Worm (Caenorhabditis elegans) whole organism, mixed stage, embryonic: ENCODE measurements around the gene clec-34.

Experiments
- M03D4.4 ChIP-seq: sonication (generic microtip); optimal IDR thresholded peaks from 2 replicates; lab custom pipeline; 2017; ENCODE audit warnings: mild to moderate bottlenecking, missing genetic modification characterization, missing compliant biosample characterization
- bed-3 ChIP-seq: fragments of 200-800 bp; sonication (Bioruptor generic); optimal IDR thresholded peaks from 3 replicates; lab custom pipeline; 2018; ENCODE audit warnings: mild to moderate bottlenecking, missing genetic modification characterization, moderate library complexity, missing compliant biosample characterization
- ceh-39 ChIP-seq: fragments of 150-350 bp; optimal IDR thresholded peaks from 2 replicates; lab custom pipeline; 2014; ENCODE audit warnings: missing biosample characterization, missing genetic modification characterization
- ceh-43 ChIP-seq: fragments of 200-800 bp; sonication (Bioruptor generic); optimal IDR thresholded peaks from 2 replicates; lab custom pipeline; 2018; ENCODE audit warnings: mild to moderate bottlenecking, missing genetic modification characterization, moderate library complexity, missing compliant biosample characterization
- ceh-83 ChIP-seq: fragments of 200-800 bp; sonication (Bioruptor generic); optimal IDR thresholded peaks from 2 replicates; lab custom pipeline; 2018; ENCODE audit warnings: mild to moderate bottlenecking, missing genetic modification characterization, missing compliant biosample characterization
- cnd-1 ChIP-seq: fragments of 200-800 bp; sonication (Bioruptor generic); optimal IDR thresholded peaks from 2 replicates; lab custom pipeline; 2018; ENCODE audit warnings: mild to moderate bottlenecking, missing genetic modification characterization, missing compliant biosample characterization
- drap-1 ChIP-seq: fragments of 200-800 bp; sonication (Bioruptor generic); optimal IDR thresholded peaks from 3 replicates; lab custom pipeline; 2018; ENCODE audit warnings: mild to moderate bottlenecking, missing genetic modification characterization, missing compliant biosample characterization
- elt-1 ChIP-seq: sonication (generic microtip); optimal IDR thresholded peaks from 2 replicates; lab custom pipeline; 2017; ENCODE audit warnings: missing genetic modification characterization, mild to moderate bottlenecking, missing compliant biosample characterization, antibody characterized with exemption, moderate library complexity, borderline replicate concordance; ENCODE audit not compliant: insufficient read depth
- flh-1 ChIP-seq: fragments of 200-800 bp; sonication (Bioruptor generic); optimal IDR thresholded peaks from 2 replicates; lab custom pipeline; 2018; ENCODE audit warnings: mild to moderate bottlenecking, missing genetic modification characterization, moderate library complexity, missing compliant biosample characterization
- ham-2 ChIP-seq: fragments of 200-800 bp; sonication (Bioruptor generic); optimal IDR thresholded peaks from 2 replicates; lab custom pipeline; 2018; ENCODE audit warnings: mild to moderate bottlenecking, missing genetic modification characterization, missing compliant biosample characterization
- hlh-1 ChIP-seq: fragments of 150-350 bp; optimal IDR thresholded peaks from 2 replicates; lab custom pipeline; 2014; ENCODE audit warnings: missing biosample characterization, missing genetic modification reagents, missing genetic modification characterization
- lin-13 ChIP-seq: fragments of 150-350 bp; optimal IDR thresholded peaks from 2 replicates; lab custom pipeline; 2014; ENCODE audit warnings: missing biosample characterization, missing genetic modification characterization
- lin-32 ChIP-seq: fragments of 200-800 bp; sonication (Bioruptor generic); optimal IDR thresholded peaks from 2 replicates; lab custom pipeline; 2018; ENCODE audit warnings: mild to moderate bottlenecking, missing genetic modification characterization, missing compliant biosample characterization
- mab-5 ChIP-seq: fragments of 150-350 bp; optimal IDR thresholded peaks from 2 replicates; lab custom pipeline; 2014; ENCODE audit warnings: missing biosample characterization, missing genetic modification characterization
- mep-1 ChIP-seq: fragments of 150-350 bp; optimal IDR thresholded peaks from 2 replicates; lab custom pipeline; 2017; ENCODE audit warnings: missing biosample characterization, missing genetic modification reagents, missing genetic modification characterization, inconsistent platforms
- mls-2 ChIP-seq: sonication (generic microtip); optimal IDR thresholded peaks from 2 replicates; lab custom pipeline; 2016; ENCODE audit warnings: mild to moderate bottlenecking, missing genetic modification characterization, moderate library complexity, missing compliant biosample characterization
- nhr-12 ChIP-seq: fragments of 150-350 bp; optimal IDR thresholded peaks from 2 replicates; lab custom pipeline; 2014; ENCODE audit warnings: missing biosample characterization, missing genetic modification characterization
- nhr-2 ChIP-seq: fragments of 150-350 bp; optimal IDR thresholded peaks from 2 replicates; lab custom pipeline; 2014; ENCODE audit warnings: missing biosample characterization, missing genetic modification characterization
- nhr-237 ChIP-seq: fragments of 150-350 bp; optimal IDR thresholded peaks from 2 replicates; lab custom pipeline; 2014; ENCODE audit warnings: missing biosample characterization, missing genetic modification characterization
- nhr-28 ChIP-seq: fragments of 150-350 bp; optimal IDR thresholded peaks from 2 replicates; lab custom pipeline; 2014; ENCODE audit warnings: missing biosample characterization, missing genetic modification characterization
- nhr-76 ChIP-seq: sonication (generic microtip); optimal IDR thresholded peaks from 2 replicates; lab custom pipeline; 2017; ENCODE audit warnings: missing biosample characterization, missing genetic modification characterization
- pha-4 ChIP-seq: fragments of 150-350 bp; optimal IDR thresholded peaks from 2 replicates; lab custom pipeline; 2018; ENCODE audit warnings: missing biosample characterization, missing genetic modification reagents, missing genetic modification characterization
- sem-2 ChIP-seq: fragments of 200-800 bp; sonication (Bioruptor generic); optimal IDR thresholded peaks from 2 replicates; lab custom pipeline; 2018; ENCODE audit warnings: mild to moderate bottlenecking, missing genetic modification characterization, missing compliant biosample characterization
- snpc-4 ChIP-seq: fragments of 150-350 bp; optimal IDR thresholded peaks from 2 replicates; lab custom pipeline; 2014; ENCODE audit warnings: missing biosample characterization, missing genetic modification characterization
- sptf-1 ChIP-seq: sonication (generic microtip); optimal IDR thresholded peaks from 2 replicates; lab custom pipeline; 2017; ENCODE audit warnings: mild to moderate bottlenecking, missing genetic modification characterization, moderate library complexity, missing compliant biosample characterization
- tbx-8 ChIP-seq: fragments of 200-800 bp; sonication (Bioruptor generic); optimal IDR thresholded peaks from 2 replicates; lab custom pipeline; 2018; ENCODE audit warnings: mild to moderate bottlenecking, missing genetic modification characterization, moderate library complexity, missing compliant biosample characterization
- unc-120 ChIP-seq: sonication (generic microtip); optimal IDR thresholded peaks from 2 replicates; lab custom pipeline; 2017; ENCODE audit warnings: missing genetic modification characterization, missing compliant biosample characterization; ENCODE audit not compliant: poor library complexity, severe bottlenecking
- unc-39 ChIP-seq: fragments of 150-350 bp; optimal IDR thresholded peaks from 2 replicates; lab custom pipeline; 2014; ENCODE audit warnings: missing biosample characterization, missing genetic modification characterization
- unc-62 ChIP-seq: fragments of 150-350 bp; optimal IDR thresholded peaks from 2 replicates; lab custom pipeline; 2014; ENCODE audit warnings: missing biosample characterization, missing genetic modification reagents, missing genetic modification characterization
- zip-8 ChIP-seq: fragments of 150-350 bp; optimal IDR thresholded peaks from 2 replicates; lab custom pipeline; 2014; ENCODE audit warnings: missing biosample characterization, missing genetic modification characterization
- ztf-11 ChIP-seq: fragments of 150-350 bp; optimal IDR thresholded peaks from 2 replicates; lab custom pipeline; 2014; ENCODE audit warnings: missing biosample characterization, missing genetic modification characterization

Gene clec-34

DNA sequence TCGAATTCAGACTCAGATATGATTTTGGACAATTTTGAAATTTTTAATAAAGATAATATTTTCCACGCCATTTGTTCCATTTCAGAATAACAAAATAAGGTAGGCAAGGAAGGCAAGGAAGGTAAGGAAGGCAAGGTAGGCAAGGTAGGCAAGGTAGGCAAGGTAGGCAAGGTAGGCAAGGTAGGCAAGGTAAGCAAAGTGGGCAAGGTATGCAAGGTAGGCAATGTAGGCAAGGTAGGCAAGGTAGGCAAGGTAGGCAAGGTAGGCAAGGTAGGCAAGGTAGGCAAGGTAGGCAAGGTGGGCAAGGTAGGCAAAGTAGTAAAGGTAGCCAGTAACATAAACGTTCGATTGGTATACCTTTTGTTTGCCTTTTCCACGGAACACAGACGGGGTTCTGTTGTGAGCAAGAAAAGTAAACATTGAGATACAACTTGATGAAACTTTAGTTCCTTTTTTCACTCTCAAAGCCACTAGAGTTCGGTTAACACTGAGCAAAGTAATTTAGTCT lies 35.8 kb upstream of the clec-34 start, which contains the start of gene Y70C5C.1:
TSS of gene Y70C5C.1 (plus strand) at position 458 of the 508 bp plus-strand sequence.
- TF ChIP-seq bed-3 (peak; percentile 49), zip-8 (tag; lab: Kevin White, UChicago) (no peak), ceh-83 (GFP tag; lab: Kevin White, UChicago) (peak; percentile 14), drap-1 (GFP tag; lab: Kevin White, UChicago) (peak; percentile 51), tbx-8 (GFP tag; lab: Kevin White, UChicago) (no peak), sptf-1 (tag; lab: Kevin White, UChicago) (peak; percentile 79), snpc-4 (tag; lab: Kevin White, UChicago) (no peak), M03D4.4 (peak; percentile 32), sem-2 (GFP tag; lab: Kevin White, UChicago) (peak; percentile 1), mls-2 (tag; lab: Kevin White, UChicago) (peak; percentile 80), flh-1 (GFP tag; lab: Kevin White, UChicago) (peak; percentile 12), cnd-1 (tag; lab: Kevin White, UChicago) (peak; percentile 32), nhr-28 (tag; lab: Kevin White, UChicago) (no peak), nhr-2 (no peak), mep-1 (tag; lab: Kevin White, UChicago) (no peak), ham-2 (GFP tag; lab: Kevin White, UChicago) (no peak), pha-4 (tag; lab: Kevin White, UChicago) (no peak), lin-32 (peak; percentile 16), ceh-43 (GFP tag; lab: Kevin White, UChicago) (peak; percentile 10)
- TF ChIP-seq, all 35 proteins: peak for 11

DNA sequence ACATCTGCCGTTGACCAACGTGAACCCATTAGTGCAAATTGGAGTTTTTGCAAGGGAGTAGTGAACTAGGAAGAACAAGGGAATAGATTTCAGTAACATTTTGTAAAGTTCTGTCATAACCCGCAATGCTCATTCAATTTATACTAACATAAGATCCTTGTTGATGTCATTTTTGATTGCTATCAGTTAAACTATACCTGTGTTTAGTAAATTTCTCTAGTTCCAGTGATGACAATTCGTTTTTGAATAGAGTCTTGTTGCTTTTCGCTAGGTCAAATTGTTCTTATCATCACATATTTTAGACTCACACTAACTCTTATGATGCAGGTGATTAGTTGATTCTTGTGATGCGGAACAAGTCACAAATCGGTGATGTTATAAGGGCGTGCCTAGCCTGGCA lies 29.0 kb upstream of the clec-34 start, which contains the start of gene clec-9:
TSS of gene clec-9 (minus strand) at position 101 of the 400 bp plus-strand sequence.
- TF ChIP-seq mep-1 (tag; lab: Kevin White, UChicago) = no peak
- no peak for TF ChIP-seq nhr-28 (tag; lab: Kevin White, UChicago)
- no peak for TF ChIP-seq lin-13 (tag; lab: Kevin White, UChicago)
- TF ChIP-seq, all 35 proteins: peak for 0

DNA sequence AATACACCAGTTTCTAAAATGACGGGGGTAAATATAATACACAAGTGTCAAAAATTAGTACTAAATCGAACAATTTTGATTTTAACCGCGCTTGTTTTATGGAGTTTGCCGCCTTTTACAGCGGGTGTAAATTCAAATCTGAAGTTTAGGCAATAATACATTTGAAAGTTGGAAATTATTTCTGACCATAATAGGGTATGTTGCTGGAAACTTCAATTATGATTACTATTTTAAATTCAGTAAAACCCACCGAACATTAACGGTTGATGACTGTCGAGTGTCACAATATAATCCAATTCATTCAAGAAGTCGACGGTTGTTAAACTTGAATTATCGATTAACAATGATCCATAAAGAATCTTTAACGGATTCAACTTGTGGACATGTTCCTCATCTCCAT lies 21.8 kb upstream of the clec-34 start:
- TF ChIP-seq unc-62 (GFP tag; lab: Kevin White, UChicago) (no peak), ceh-83 (GFP tag; lab: Kevin White, UChicago) (no peak), elt-1 (no peak), sptf-1 (tag; lab: Kevin White, UChicago) (no peak), nhr-237 (tag; lab: Kevin White, UChicago) (no peak), ceh-43 (GFP tag; lab: Kevin White, UChicago) (no peak), hlh-1 (tag; lab: Kevin White, UChicago) (no peak), cnd-1 (tag; lab: Kevin White, UChicago) (no peak), mab-5 (tag; lab: Kevin White, UChicago) (no peak), unc-39 (tag; lab: Kevin White, UChicago) (no peak), ham-2 (GFP tag; lab: Kevin White, UChicago) (no peak), ztf-11 (tag; lab: Kevin White, UChicago) (no peak), unc-120 (tag; lab: Kevin White, UChicago) (no peak), nhr-12 (tag; lab: Kevin White, UChicago) (no peak), nhr-2 (no peak)

DNA sequence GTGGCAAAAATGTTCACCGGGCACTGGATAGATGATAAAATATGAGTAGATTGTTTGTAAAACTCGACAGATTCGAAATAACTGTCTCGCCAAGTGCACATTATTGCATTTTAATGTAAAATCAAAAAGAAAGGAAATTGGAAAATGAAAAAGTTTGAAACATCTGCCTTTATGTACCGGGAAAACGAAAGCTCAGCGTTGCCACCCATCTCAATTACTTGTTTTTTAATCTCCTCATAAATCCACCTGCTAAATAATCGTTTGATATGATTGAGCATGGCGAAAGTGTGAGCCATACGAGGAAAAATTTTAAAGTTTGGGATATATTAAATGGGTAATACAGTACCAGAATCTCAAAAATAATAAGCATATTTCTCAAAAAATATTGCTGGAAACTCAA lies 19.0 kb upstream of the clec-34 start, which contains the start of gene srh-137:
TSS of gene srh-137 (minus strand) at position 101 of the 400 bp plus-strand sequence.
- TF ChIP-seq ham-2 (GFP tag; lab: Kevin White, UChicago) (no peak), snpc-4 (tag; lab: Kevin White, UChicago) (no peak), nhr-237 (tag; lab: Kevin White, UChicago) (no peak), bed-3 (no peak), mls-2 (tag; lab: Kevin White, UChicago) (no peak), unc-39 (tag; lab: Kevin White, UChicago) (no peak), hlh-1 (tag; lab: Kevin White, UChicago) (no peak), nhr-76 (tag; lab: Kevin White, UChicago) (no peak), zip-8 (tag; lab: Kevin White, UChicago) (no peak), sptf-1 (tag; lab: Kevin White, UChicago) (no peak)

DNA sequence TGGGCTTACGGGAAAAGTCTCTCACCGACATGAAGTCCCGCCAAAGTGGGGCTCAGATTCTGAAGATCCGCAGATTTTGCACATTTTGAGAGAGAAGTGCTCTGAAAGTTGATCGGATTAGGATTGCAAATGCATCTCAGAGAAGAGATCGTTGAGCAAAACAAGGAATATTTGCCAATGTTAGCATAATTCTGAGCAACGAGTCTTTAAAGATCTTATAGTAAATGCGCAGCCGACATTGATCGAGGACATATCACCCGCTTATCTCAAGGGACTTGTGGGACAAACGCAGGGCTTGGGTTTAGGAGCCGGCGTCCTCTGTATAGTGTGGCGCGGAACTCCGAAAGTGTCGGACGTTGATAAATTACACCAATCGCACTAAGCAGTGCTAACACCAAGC lies 11.8 kb upstream of the clec-34 start, which contains the start of gene nhr-112:
TSS of gene nhr-112 (minus strand) at position 101 of the 400 bp plus-strand sequence.
- TF ChIP-seq nhr-12 (tag; lab: Kevin White, UChicago) = no peak
- no peak for TF ChIP-seq bed-3
- TF ChIP-seq nhr-76 (tag; lab: Kevin White, UChicago) = no peak
- no peak for TF ChIP-seq tbx-8 (GFP tag; lab: Kevin White, UChicago)
- TF ChIP-seq unc-39 (tag; lab: Kevin White, UChicago) = no peak
- TF ChIP-seq mab-5 (tag; lab: Kevin White, UChicago) = no peak
- TF ChIP-seq lin-32 = no peak
- TF ChIP-seq ceh-43 (GFP tag; lab: Kevin White, UChicago) = no peak
- no peak for TF ChIP-seq M03D4.4
- no peak for TF ChIP-seq ztf-11 (tag; lab: Kevin White, UChicago)
- no peak for TF ChIP-seq nhr-28 (tag; lab: Kevin White, UChicago)
- no peak for TF ChIP-seq nhr-2
- no peak for TF ChIP-seq ceh-83 (GFP tag; lab: Kevin White, UChicago)
- no peak for TF ChIP-seq ceh-39 (tag; lab: Kevin White, UChicago)
